Fruit fly (Drosophila melanogaster): ENCODE measurements around the gene CG13893.

- TF ChIP-seq rn (GFP tag; IDR thresholded peaks at IDR 0.05) (no peak), CG17806 (tag; optimal IDR thresholded peaks at IDR 0.05) (no peak), CG9948 (tag; optimal IDR thresholded peaks at IDR 0.05) (no peak), Pif1B (GFP tag; optimal IDR thresholded peaks at IDR 0.05) (no peak), D1 (tag; optimal IDR thresholded peaks at IDR 0.05) (no peak), CG12605 (GFP tag; IDR thresholded peaks at IDR 0.05) (no peak), CG8301 (tag; optimal IDR thresholded peaks at IDR 0.05) (no peak), CG10348 (GFP tag; IDR thresholded peaks at IDR 0.05) (no peak), CG13204 (GFP tag; optimal IDR thresholded peaks at IDR 0.05) (no peak)
Measured at dm6 chr3L:635016-635363, 31.2 kb upstream of the CG13893 start.
